Fruit fly (Drosophila melanogaster) whole organism, wandering third instar larva: ENCODE results near the gene Cyp28c1.
A peak's percentile ranks its signal among the peaks of the same experiment; 100 is the strongest.

ENCODE experiments used
- Abd-B ChIP-seq: fragments of >200 bp; optimal IDR thresholded peaks from 2 replicates; lab custom pipeline; 2017; ENCODE audit warnings: missing biosample characterization, missing genetic modification characterization
- CG32264 ChIP-seq: fragments of 200-800 bp; sonication (Bioruptor generic); optimal IDR thresholded peaks from 2 replicates; lab custom pipeline; 2016; ENCODE audit warnings: missing biosample characterization, missing genetic modification characterization
- CG9705 ChIP-seq: fragments of 200-800 bp; sonication (Bioruptor generic); optimal IDR thresholded peaks from 2 replicates; lab custom pipeline; 2018; ENCODE audit warnings: missing biosample characterization, mild to moderate bottlenecking, missing genetic modification characterization
- CrebA ChIP-seq: fragments of 200-800 bp; sonication (Bioruptor generic); optimal IDR thresholded peaks from 2 replicates; lab custom pipeline; 2016; ENCODE audit warnings: missing biosample characterization, mild to moderate bottlenecking, missing genetic modification characterization, borderline replicate concordance
- Dfd ChIP-seq: fragments of >200 bp; optimal IDR thresholded peaks from 2 replicates; lab custom pipeline; 2017; ENCODE audit warnings: missing biosample characterization, missing genetic modification characterization
- Dif ChIP-seq: fragments of 200-275, 200-300 bp; sonication (Bioruptor generic); optimal IDR thresholded peaks from 2 replicates; lab custom pipeline; 2018; ENCODE audit warnings: missing biosample characterization, missing genetic modification characterization; ENCODE audit not compliant: partially characterized antibody
- GATAd ChIP-seq: sonication (Bioruptor generic); optimal IDR thresholded peaks from 2 replicates; lab custom pipeline; 2016; ENCODE audit warnings: missing biosample characterization, missing genetic modification characterization
- HLH106 ChIP-seq: fragments of 200-800 bp; optimal IDR thresholded peaks from 3 replicates; lab custom pipeline; 2019; ENCODE audit warnings: missing biosample characterization, mild to moderate bottlenecking, missing genetic modification characterization, moderate library complexity
- Hnf4 ChIP-seq: fragments of 200-800 bp; sonication (Bioruptor generic); optimal IDR thresholded peaks from 2 replicates; lab custom pipeline; 2016; ENCODE audit warnings: missing biosample characterization, mild to moderate bottlenecking, missing genetic modification characterization
- Hr78 ChIP-seq: fragments of >200 bp; optimal IDR thresholded peaks from 2 replicates; lab custom pipeline; 2017; ENCODE audit warnings: missing biosample characterization, missing genetic modification characterization
- Hr83 ChIP-seq: fragments of 200-300 bp; sonication (Bioruptor generic); optimal IDR thresholded peaks from 2 replicates; lab custom pipeline; 2016; ENCODE audit warnings: missing biosample characterization, mild to moderate bottlenecking, missing genetic modification characterization, moderate library complexity; ENCODE audit not compliant: poor library complexity, severe bottlenecking
- Jra ChIP-seq: sonication (Bioruptor generic); optimal IDR thresholded peaks from 2 replicates; lab custom pipeline; 2016; ENCODE audit warnings: missing biosample characterization, missing genetic modification characterization
- Mio ChIP-seq: sonication (Bioruptor generic); optimal IDR thresholded peaks from 2 replicates; lab custom pipeline; 2016; ENCODE audit warnings: missing biosample characterization, missing genetic modification characterization
- Myc ChIP-seq: fragments of >200 bp; optimal IDR thresholded peaks from 2 replicates; lab custom pipeline; 2017
- N ChIP-seq: fragments of >200 bp; optimal IDR thresholded peaks from 2 replicates; lab custom pipeline; 2018; ENCODE audit warnings: missing biosample characterization, missing external identifiers, missing genetic modification characterization
- OdsH ChIP-seq: fragments of 200-800 bp; sonication (Bioruptor generic); optimal IDR thresholded peaks from 2 replicates; lab custom pipeline; 2016; ENCODE audit warnings: missing biosample characterization, mild to moderate bottlenecking, missing genetic modification characterization
- Rel ChIP-seq, 2 experiments: fragments of 200-800 bp; sonication (Bioruptor generic) in 1 of 2; optimal IDR thresholded peaks; 2 replicates in 1 of 2; 3 replicates in 1 of 2; lab custom pipeline; 2016 to 2019; ENCODE audit warnings: mild to moderate bottlenecking in 2 of 2, missing biosample characterization in 2 of 2, missing genetic modification characterization in 2 of 2, moderate library complexity in 1 of 2
- Sp1 ChIP-seq: fragments of 200-800 bp; sonication (Bioruptor generic); optimal IDR thresholded peaks from 3 replicates; lab custom pipeline; 2019; ENCODE audit warnings: missing biosample characterization, mild to moderate bottlenecking, missing genetic modification characterization, moderate library complexity
- Vsx2 ChIP-seq: fragments of 200-300, 225-300 bp; sonication (Bioruptor generic); optimal IDR thresholded peaks from 2 replicates; lab custom pipeline; 2018; ENCODE audit warnings: missing biosample characterization, missing genetic modification characterization; ENCODE audit not compliant: partially characterized antibody
- br ChIP-seq: fragments of 200-800 bp; sonication (Bioruptor generic); optimal IDR thresholded peaks from 2 replicates; lab custom pipeline; 2016; ENCODE audit warnings: missing biosample characterization, missing genetic modification characterization
- brk ChIP-seq: fragments of 200-800 bp; sonication (Bioruptor generic); optimal IDR thresholded peaks from 2 replicates; lab custom pipeline; 2016; ENCODE audit warnings: missing biosample characterization, mild to moderate bottlenecking, missing genetic modification characterization
- dl ChIP-seq, 2 experiments: fragments of 175-275, 200-275 bp in 1 of 2; fragments of 200-275 bp in 1 of 2; sonication (Bioruptor generic); optimal IDR thresholded peaks; lab custom pipeline; 2018; ENCODE audit warnings: mild to moderate bottlenecking in 2 of 2, missing biosample characterization in 2 of 2, missing genetic modification characterization in 2 of 2, moderate library complexity in 2 of 2; ENCODE audit not compliant: partially characterized antibody in 2 of 2, insufficient read depth in 1 of 2
- dmrt93B ChIP-seq: fragments of 200-800 bp; sonication (Bioruptor generic); optimal IDR thresholded peaks from 2 replicates; lab custom pipeline; 2018; ENCODE audit warnings: missing biosample characterization, mild to moderate bottlenecking, missing genetic modification characterization
- dsf ChIP-seq: sonication (Bioruptor generic); optimal IDR thresholded peaks from 2 replicates; lab custom pipeline; 2016; ENCODE audit warnings: missing biosample characterization, missing genetic modification characterization, borderline replicate concordance
- ey ChIP-seq: fragments of 200-800 bp; sonication (Bioruptor generic); optimal IDR thresholded peaks from 2 replicates; lab custom pipeline; 2016; ENCODE audit warnings: missing biosample characterization, missing genetic modification characterization
- foxo ChIP-seq, 2 experiments: fragments of 200-800 bp; sonication (Bioruptor generic); optimal IDR thresholded peaks; 2 replicates in 1 of 2; 3 replicates in 1 of 2; lab custom pipeline; 2016 to 2017; ENCODE audit warnings: missing biosample characterization in 2 of 2, missing genetic modification characterization in 2 of 2
- fru ChIP-seq: fragments of 200-800 bp; sonication (Bioruptor generic); optimal IDR thresholded peaks from 3 replicates; lab custom pipeline; 2016; ENCODE audit warnings: missing biosample characterization, mild to moderate bottlenecking, missing genetic modification characterization
- h ChIP-seq: fragments of 200-800 bp; sonication (Bioruptor generic); optimal IDR thresholded peaks from 3 replicates; lab custom pipeline; 2016; ENCODE audit warnings: missing biosample characterization, mild to moderate bottlenecking, missing genetic modification characterization
- jim ChIP-seq: fragments of 175-275, 200-325 bp; sonication (Bioruptor generic); optimal IDR thresholded peaks from 2 replicates; lab custom pipeline; 2016; ENCODE audit warnings: missing biosample characterization, mild to moderate bottlenecking, missing genetic modification characterization
- lola ChIP-seq: fragments of >200 bp; optimal IDR thresholded peaks from 2 replicates; lab custom pipeline; 2017; ENCODE audit warnings: missing biosample characterization, missing genetic modification characterization
- pan ChIP-seq: fragments of >200 bp; optimal IDR thresholded peaks from 2 replicates; lab custom pipeline; 2017
- psq ChIP-seq: fragments of 200-800 bp; sonication (Bioruptor generic); optimal IDR thresholded peaks from 3 replicates; lab custom pipeline; 2017; ENCODE audit warnings: missing biosample characterization, mild to moderate bottlenecking, missing genetic modification characterization, moderate library complexity
- rgr ChIP-seq: fragments of 200-800 bp; sonication (Bioruptor generic); optimal IDR thresholded peaks from 3 replicates; lab custom pipeline; 2016; ENCODE audit warnings: missing biosample characterization, mild to moderate bottlenecking, missing genetic modification characterization
- sage ChIP-seq: fragments of 200-800 bp; sonication (Bioruptor generic); optimal IDR thresholded peaks from 2 replicates; lab custom pipeline; 2016; ENCODE audit warnings: missing biosample characterization, mild to moderate bottlenecking, missing genetic modification characterization
- sv ChIP-seq: fragments of 200-800 bp; sonication (Bioruptor generic); optimal IDR thresholded peaks from 3 replicates; lab custom pipeline; 2016; ENCODE audit warnings: missing biosample characterization, missing genetic modification characterization
- tai ChIP-seq: sonication (Bioruptor generic); optimal IDR thresholded peaks from 2 replicates; lab custom pipeline; 2016; ENCODE audit warnings: missing biosample characterization, missing genetic modification characterization
- usp ChIP-seq: fragments of >200 bp; optimal IDR thresholded peaks from 2 replicates; lab custom pipeline; 2017; ENCODE audit warnings: missing biosample characterization, missing genetic modification characterization
- woc ChIP-seq: sonication (Bioruptor generic); optimal IDR thresholded peaks from 2 replicates; lab custom pipeline; 2016; ENCODE audit warnings: missing biosample characterization, mild to moderate bottlenecking, missing genetic modification characterization

Gene Cyp28c1

dm6 chrX:11886976-11887375 lies 47.6 kb downstream of the Cyp28c1 start, which contains the start of the genes CG10353 and SelG:
CG10353 (minus strand) TSS chrX:11887162.
SelG (plus strand) TSS chrX:11887284.
- TF ChIP-seq dl (GFP tag; optimal IDR thresholded peaks at IDR 0.05; lab: Kevin White, UChicago; ENCODE audit: insufficient read depth in 1 of 2, partially characterized antibody in 2 of 2) (no peak), CG32264 (no peak), rgr (GFP tag; lab: Kevin White, UChicago) (peak; percentile 59), HLH106 (peak; percentile 4), dmrt93B (GFP tag; lab: Kevin White, UChicago) (no peak), Dif (GFP tag; lab: Kevin White, UChicago) (no peak), pan (lab: Kevin White, UChicago) (no peak), sv (peak; percentile 11), Abd-B (GFP tag; lab: Kevin White, UChicago) (no peak), dsf (GFP tag; lab: Kevin White, UChicago) (no peak), Dfd (GFP tag; lab: Kevin White, UChicago) (no peak), woc (GFP tag; lab: Kevin White, UChicago) (peak; percentile 31), Rel (GFP tag; optimal IDR thresholded peaks at IDR 0.05; lab: Kevin White, UChicago) (no peak), Rel (tag; optimal IDR thresholded peaks at IDR 0.05; lab: Kevin White, UChicago) (peak; percentile 42), br (GFP tag; lab: Kevin White, UChicago) (peak; percentile 50), sage (GFP tag; lab: Kevin White, UChicago) (no peak), jim (GFP tag; lab: Kevin White, UChicago) (no peak), Myc (lab: Kevin White, UChicago) (peak; percentile 53), Hr83 (peak; percentile 84), Jra (peak; percentile 72), N (GFP tag; lab: Kevin White, UChicago) (no peak), Hr78 (GFP tag; lab: Kevin White, UChicago) (no peak), usp (GFP tag; lab: Kevin White, UChicago) (no peak), OdsH (GFP tag; lab: Kevin White, UChicago) (peak; percentile 21), h (GFP tag; lab: Kevin White, UChicago) (peak; percentile 62), Hnf4 (peak; percentile 86), GATAd (GFP tag; lab: Kevin White, UChicago) (no peak), brk (GFP tag; lab: Kevin White, UChicago) (no peak), Vsx2 (GFP tag; lab: Kevin White, UChicago) (no peak), CG9705 (GFP tag; lab: Kevin White, UChicago) (no peak), tai (GFP tag; lab: Kevin White, UChicago) (no peak), CrebA (GFP tag; lab: Kevin White, UChicago) (no peak), psq (no peak), ey (GFP tag; lab: Kevin White, UChicago) (peak; percentile 38), foxo (GFP tag; optimal IDR thresholded peaks at IDR 0.05; lab: Kevin White, UChicago) (peak in 1 of 2 experiments; percentile 56), fru (GFP tag; lab: Kevin White, UChicago) (peak; percentile 57), lola (GFP tag; lab: Kevin White, UChicago) (no peak), Sp1 (GFP tag; lab: Kevin White, UChicago) (peak; percentile 44), Mio (GFP tag; lab: Kevin White, UChicago) (no peak)

- TF ChIP-seq woc (GFP tag; lab: Kevin White, UChicago) (peak; percentile 62), h (GFP tag; lab: Kevin White, UChicago) (peak; percentile 26), Hr83 (peak; percentile 10), Abd-B (GFP tag; lab: Kevin White, UChicago) (no peak), rgr (GFP tag; lab: Kevin White, UChicago) (peak; percentile 24)
Measured at dm6 chrX:11888142-11888541, 48.7 kb downstream of the Cyp28c1 start, which contains the start of gene CG1840. CG1840 (plus strand) TSS chrX:11888352.
